Fruit fly (Drosophila melanogaster) whole organism, embryonic: ENCODE measurements around the gene RpS29.

Experiments
- BtbVII ChIP-seq: fragments of 200-800 bp; sonication (Bioruptor generic); optimal IDR thresholded peaks from 3 replicates; lab custom pipeline; 2017; ENCODE audit warnings: missing biosample characterization, mild to moderate bottlenecking, missing genetic modification characterization
- CG1024 ChIP-seq: fragments of 200-800 bp; sonication (Bioruptor generic); IDR thresholded peaks from 2 replicates; pipeline ENCODE4 v1.3.6; 2022; ENCODE audit warnings: missing biosample characterization, missing genetic modification characterization
- CG10321 ChIP-seq: fragments of 200-800 bp; sonication (Bioruptor generic); IDR thresholded peaks from 2 replicates; pipeline ENCODE4 v1.3.6; 2022; ENCODE audit warnings: missing biosample characterization, missing genetic modification characterization
- CG10979 ChIP-seq: fragments of 200-800 bp; sonication (Bioruptor generic); optimal IDR thresholded peaks from 2 replicates; lab custom pipeline; 2018; ENCODE audit warnings: missing biosample characterization, mild to moderate bottlenecking, missing genetic modification characterization, moderate library complexity
- CG11085 ChIP-seq: fragments of 200-800 bp; sonication (Bioruptor generic); IDR thresholded peaks from 2 replicates; pipeline ENCODE4 v1.3.6; 2022; ENCODE audit warnings: missing biosample characterization, missing genetic modification characterization
- CG11398 ChIP-seq: fragments of 200-800 bp; sonication (Bioruptor generic); optimal IDR thresholded peaks from 2 replicates; lab custom pipeline; 2016; ENCODE audit warnings: missing biosample characterization, missing genetic modification characterization
- CG11696 ChIP-seq: fragments of 200-800 bp; sonication (Bioruptor generic); IDR thresholded peaks from 2 replicates; pipeline ENCODE4 v1.3.6; 2022; ENCODE audit warnings: missing biosample characterization, missing genetic modification characterization
- CG1233 ChIP-seq: fragments of 200-800 bp; sonication (Bioruptor generic); optimal IDR thresholded peaks from 4 replicates; lab custom pipeline; 2018; ENCODE audit warnings: missing biosample characterization, mild to moderate bottlenecking, missing genetic modification characterization
- CG18599 ChIP-seq: fragments of 200-800 bp; sonication (Bioruptor generic); optimal IDR thresholded peaks from 3 replicates; lab custom pipeline; 2017; ENCODE audit warnings: missing biosample characterization, missing genetic modification characterization, mild to moderate bottlenecking, moderate library complexity, missing genetic modification reagents
- CG30020 ChIP-seq: fragments of 200-800 bp; optimal IDR thresholded peaks from 2 replicates; lab custom pipeline; 2019; ENCODE audit warnings: missing biosample characterization, mild to moderate bottlenecking, missing genetic modification characterization, moderate library complexity
- CG30403 ChIP-seq: fragments of 200-800 bp; sonication (Bioruptor generic); optimal IDR thresholded peaks from 3 replicates; lab custom pipeline; 2016; ENCODE audit warnings: missing biosample characterization, missing genetic modification characterization
- CG3065 ChIP-seq: fragments of 200-800 bp; sonication (Bioruptor generic); optimal IDR thresholded peaks from 2 replicates; lab custom pipeline; 2016; ENCODE audit warnings: missing biosample characterization, missing genetic modification characterization
- CG34224 ChIP-seq: fragments of 200-800 bp; sonication (Bioruptor generic); IDR thresholded peaks from 3 replicates; pipeline ENCODE4 v1.3.6; 2022; ENCODE audit warnings: missing biosample characterization, missing genetic modification characterization; ENCODE audit not compliant: partially characterized antibody
- CG3847 ChIP-seq: fragments of 200-800 bp; sonication (Bioruptor generic); IDR thresholded peaks from 2 replicates; pipeline ENCODE4 v1.3.6; 2022; ENCODE audit warnings: missing biosample characterization, missing genetic modification characterization
- CG6683 ChIP-seq: fragments of 200-800 bp; sonication (Bioruptor generic); optimal IDR thresholded peaks from 2 replicates; lab custom pipeline; 2017; ENCODE audit warnings: missing biosample characterization, mild to moderate bottlenecking, missing genetic modification characterization, missing genetic modification reagents
- CG6791 ChIP-seq: fragments of 200-800 bp; sonication (Bioruptor generic); IDR thresholded peaks from 3 replicates; pipeline ENCODE4 v1.3.6; 2022; ENCODE audit warnings: missing biosample characterization, missing genetic modification characterization; ENCODE audit not compliant: partially characterized antibody
- CG6854 ChIP-seq: fragments of 200-800 bp; sonication (Bioruptor generic); optimal IDR thresholded peaks from 3 replicates; lab custom pipeline; 2017; ENCODE audit warnings: missing biosample characterization, mild to moderate bottlenecking, missing genetic modification characterization
- CG7271 ChIP-seq: fragments of 200-800 bp; sonication (Bioruptor generic); optimal IDR thresholded peaks from 2 replicates; lab custom pipeline; 2018; ENCODE audit warnings: missing biosample characterization, mild to moderate bottlenecking, missing genetic modification characterization, moderate library complexity
- CG7839 ChIP-seq: fragments of 200-800 bp; sonication (Bioruptor generic); optimal IDR thresholded peaks from 3 replicates; lab custom pipeline; 2018; ENCODE audit warnings: missing biosample characterization, mild to moderate bottlenecking, missing genetic modification characterization, moderate library complexity
- CG7987 ChIP-seq: fragments of 200-800 bp; sonication (Bioruptor generic); optimal IDR thresholded peaks from 2 replicates; lab custom pipeline; 2018; ENCODE audit warnings: missing biosample characterization, mild to moderate bottlenecking, missing genetic modification characterization, moderate library complexity
- CG8944 ChIP-seq: fragments of 200-800 bp; sonication (Bioruptor generic); optimal IDR thresholded peaks from 3 replicates; lab custom pipeline; 2016; ENCODE audit warnings: missing biosample characterization, missing genetic modification characterization
- CG9437 ChIP-seq: fragments of 200-800 bp; sonication (Bioruptor generic); optimal IDR thresholded peaks from 2 replicates; lab custom pipeline; 2018; ENCODE audit warnings: missing biosample characterization, mild to moderate bottlenecking, missing genetic modification characterization
- CkIIα-i1 ChIP-seq: fragments of 200-800 bp; sonication (Bioruptor generic); IDR thresholded peaks from 2 replicates; pipeline ENCODE4 v1.3.6; 2022; ENCODE audit warnings: missing biosample characterization, missing genetic modification characterization
- Dfd ChIP-seq, 2 experiments: fragments of >200 bp; optimal IDR thresholded peaks; 2 replicates each; lab custom pipeline; 2017; ENCODE audit warnings: missing biosample characterization in 2 of 2, missing genetic modification characterization in 2 of 2
- Dip2 ChIP-seq: fragments of 200-800 bp; sonication (Bioruptor generic); IDR thresholded peaks from 2 replicates; pipeline ENCODE4 v1.3.6; 2022; ENCODE audit warnings: missing biosample characterization, missing genetic modification characterization
- Dref ChIP-seq: fragments of 200-800 bp; sonication (Bioruptor generic); IDR thresholded peaks from 2 replicates; pipeline ENCODE4 v1.3.6; 2022; ENCODE audit warnings: missing biosample characterization, missing genetic modification characterization
- Fer2 ChIP-seq: fragments of 200-800 bp; sonication (Bioruptor generic); optimal IDR thresholded peaks from 2 replicates; lab custom pipeline; 2018; ENCODE audit warnings: missing biosample characterization, mild to moderate bottlenecking, missing genetic modification characterization, moderate library complexity
- Lpt ChIP-seq: fragments of >200 bp; optimal IDR thresholded peaks from 2 replicates; lab custom pipeline; 2018; ENCODE audit warnings: missing biosample characterization, missing genetic modification characterization
- NfI ChIP-seq: fragments of 200-800 bp; sonication (Bioruptor generic); optimal IDR thresholded peaks from 3 replicates; lab custom pipeline; 2018; ENCODE audit warnings: missing biosample characterization, mild to moderate bottlenecking, missing genetic modification characterization, moderate library complexity
- Xbp1 ChIP-seq: fragments of 200-800 bp; sonication (Bioruptor generic); optimal IDR thresholded peaks from 3 replicates; lab custom pipeline; 2016; ENCODE audit warnings: missing biosample characterization, mild to moderate bottlenecking, missing genetic modification characterization
- Xrp1 ChIP-seq: fragments of 200-800 bp; sonication (Bioruptor generic); IDR thresholded peaks from 2 replicates; pipeline ENCODE4 v1.3.6; 2022; ENCODE audit warnings: missing biosample characterization, missing genetic modification characterization
- YL-1 ChIP-seq: fragments of 200-800 bp; sonication (Bioruptor generic); optimal IDR thresholded peaks from 3 replicates; lab custom pipeline; 2017; ENCODE audit warnings: missing biosample characterization, mild to moderate bottlenecking, missing genetic modification characterization
- ab ChIP-seq: fragments of 200-800 bp; sonication (Bioruptor generic); optimal IDR thresholded peaks from 2 replicates; lab custom pipeline; 2016; ENCODE audit warnings: missing biosample characterization, missing genetic modification characterization
- ash1 ChIP-seq: fragments of 200-800 bp; sonication (Bioruptor generic); optimal IDR thresholded peaks from 2 replicates; lab custom pipeline; 2018; ENCODE audit warnings: missing biosample characterization, mild to moderate bottlenecking, missing genetic modification characterization
- chinmo ChIP-seq: fragments of 200-800 bp; sonication (Bioruptor generic); IDR thresholded peaks from 4 replicates; pipeline ENCODE4 v1.3.6; 2022; ENCODE audit warnings: missing biosample characterization, missing genetic modification characterization; ENCODE audit not compliant: partially characterized antibody
- crol ChIP-seq: fragments of 200-800 bp; sonication (Bioruptor generic); IDR thresholded peaks from 2 replicates; pipeline ENCODE4 v1.3.6; 2022; ENCODE audit warnings: missing biosample characterization, missing genetic modification characterization
- dmrt11E ChIP-seq: fragments of 200-800 bp; sonication (Bioruptor generic); optimal IDR thresholded peaks from 3 replicates; lab custom pipeline; 2018; ENCODE audit warnings: missing biosample characterization, mild to moderate bottlenecking, missing genetic modification characterization, moderate library complexity
- esg ChIP-seq: fragments of 200-800 bp; sonication (Bioruptor generic); conservative IDR thresholded peaks from 2 replicates; pipeline ENCODE4 v1.3.6; 2022; ENCODE audit warnings: missing biosample characterization, missing genetic modification characterization
- eyg ChIP-seq: fragments of 200-800 bp; sonication (Bioruptor generic); optimal IDR thresholded peaks from 3 replicates; lab custom pipeline; 2016; ENCODE audit warnings: missing biosample characterization, missing genetic modification characterization
- hb ChIP-seq: fragments of 200-800 bp; sonication (Bioruptor generic); IDR thresholded peaks from 3 replicates; pipeline ENCODE4 v1.3.6; 2022; ENCODE audit warnings: missing biosample characterization, missing genetic modification characterization; ENCODE audit not compliant: partially characterized antibody
- jigr1 ChIP-seq: fragments of 200-800 bp; sonication (Bioruptor generic); IDR thresholded peaks from 3 replicates; pipeline ENCODE4 v1.3.6; 2022; ENCODE audit warnings: missing biosample characterization, missing genetic modification characterization
- klu ChIP-seq: fragments of 200-800 bp; sonication (Bioruptor generic); IDR thresholded peaks from 2 replicates; pipeline ENCODE4 v1.3.6; 2022; ENCODE audit warnings: missing biosample characterization, missing genetic modification characterization
- pros ChIP-seq: fragments of 200-800 bp; sonication (Bioruptor generic); optimal IDR thresholded peaks from 3 replicates; lab custom pipeline; 2019; ENCODE audit warnings: missing biosample characterization, mild to moderate bottlenecking, missing genetic modification characterization, moderate library complexity
- rib ChIP-seq: fragments of 200-800 bp; sonication (Bioruptor generic); IDR thresholded peaks from 2 replicates; pipeline ENCODE4 v1.3.6; 2022; ENCODE audit warnings: missing biosample characterization, missing genetic modification characterization
- run ChIP-seq: fragments of 200-800 bp; sonication (Bioruptor generic); optimal IDR thresholded peaks from 3 replicates; lab custom pipeline; 2018; ENCODE audit warnings: missing biosample characterization, mild to moderate bottlenecking, missing genetic modification characterization
- sim ChIP-seq: fragments of 200-800 bp; sonication (Bioruptor generic); IDR thresholded peaks from 2 replicates; pipeline ENCODE4 v1.3.6; 2022; ENCODE audit warnings: missing biosample characterization, missing genetic modification characterization
- ssp ChIP-seq: fragments of 200-800 bp; sonication (Bioruptor generic); IDR thresholded peaks from 2 replicates; pipeline ENCODE4 v1.3.6; 2022; ENCODE audit warnings: missing biosample characterization, missing genetic modification characterization
- tio ChIP-seq: fragments of 200-800 bp; sonication (Bioruptor generic); optimal IDR thresholded peaks from 2 replicates; lab custom pipeline; 2017; ENCODE audit warnings: missing biosample characterization, missing genetic modification characterization, inconsistent platforms
- tll ChIP-seq, 2 experiments: fragments of 200-800 bp in 1 of 2; fragments of >200 bp in 1 of 2; sonication (Bioruptor generic) in 1 of 2; optimal IDR thresholded peaks; 2 replicates each; lab custom pipeline; 2017 to 2019; ENCODE audit warnings: missing biosample characterization in 2 of 2, missing genetic modification characterization in 2 of 2, mild to moderate bottlenecking in 1 of 2, moderate library complexity in 1 of 2
- unpg ChIP-seq: fragments of 200-800 bp; sonication (Bioruptor generic); optimal IDR thresholded peaks from 3 replicates; lab custom pipeline; 2018; ENCODE audit warnings: missing biosample characterization, mild to moderate bottlenecking, missing genetic modification characterization, moderate library complexity
- z ChIP-seq: fragments of 200-800 bp; sonication (Bioruptor generic); IDR thresholded peaks from 3 replicates; pipeline ENCODE4 v1.3.6; 2022; ENCODE audit warnings: missing biosample characterization, missing genetic modification characterization

Gene RpS29

dm6 chr3R:9754487-9754886, 23.4 kb upstream of the RpS29 start, which contains the start of gene Tti1 (continued):
- TF ChIP-seq CG7987 = no peak
- TF ChIP-seq Dref (GFP tag; lab: Robert Waterston, UW) = peak; percentile 83
- TF ChIP-seq CkIIα-i1 (GFP tag; lab: Robert Waterston, UW) = no peak
- TF ChIP-seq run (tag; lab: Kevin White, UChicago) = no peak
- no peak for TF ChIP-seq CG11696
- 0 out of 4 replicates have a peak, but pooled peaks have one; percentile 56 for TF ChIP-seq chinmo (GFP tag; lab: Robert Waterston, UW)
- no peak for TF ChIP-seq rib (GFP tag; lab: Robert Waterston, UW)
- no peak for TF ChIP-seq pros (GFP tag; lab: Kevin White, UChicago)
- no peak for TF ChIP-seq CG30020
- no peak for TF ChIP-seq CG6854 (GFP tag; lab: Kevin White, UChicago)
- no peak for TF ChIP-seq hb
- TF ChIP-seq BtbVII (GFP tag; lab: Kevin White, UChicago) = no peak
- TF ChIP-seq CG7839 (tag; lab: Kevin White, UChicago) = no peak
- no peak for TF ChIP-seq CG30403 (GFP tag; lab: Kevin White, UChicago)
- no peak for TF ChIP-seq CG10321 (GFP tag; lab: Robert Waterston, UW)
- TF ChIP-seq klu (GFP tag; lab: Robert Waterston, UW) = peak; percentile 57; the same call in 1 of the 2 replicates
- no peak for TF ChIP-seq CG11398
- TF ChIP-seq NfI (GFP tag; lab: Kevin White, UChicago) = no peak
- TF ChIP-seq CG6683 = no peak
- no peak for TF ChIP-seq CG1024 (GFP tag; lab: Robert Waterston, UW)
- TF ChIP-seq Xrp1 (GFP tag; lab: Robert Waterston, UW) = no peak
- TF ChIP-seq CG8944 = no peak
- no peak for TF ChIP-seq Lpt (GFP tag; lab: Kevin White, UChicago)
- TF ChIP-seq CG1233 (GFP tag; lab: Kevin White, UChicago) = no peak
- TF ChIP-seq ab (GFP tag; lab: Kevin White, UChicago) = no peak
- TF ChIP-seq jigr1 = no peak
- TF ChIP-seq CG10979 (tag; lab: Kevin White, UChicago) = no peak
- no peak for TF ChIP-seq ssp
- TF ChIP-seq Dfd (GFP tag; optimal IDR thresholded peaks at IDR 0.05; lab: Kevin White, UChicago) = no peak
- TF ChIP-seq ash1 = no peak
- TF ChIP-seq dmrt11E (tag; lab: Kevin White, UChicago) = no peak
- TF ChIP-seq YL-1 = no peak
- TF ChIP-seq tll (GFP tag; optimal IDR thresholded peaks at IDR 0.05; lab: Kevin White, UChicago) = no peak
- TF ChIP-seq z (GFP tag; lab: Robert Waterston, UW) = no peak
- no peak for TF ChIP-seq esg (GFP tag; lab: Robert Waterston, UW)
- no peak for TF ChIP-seq CG18599
- no peak for TF ChIP-seq Dip2 (GFP tag; lab: Robert Waterston, UW)
- peak; percentile 77 for TF ChIP-seq crol (GFP tag; lab: Robert Waterston, UW)
- TF ChIP-seq CG34224 = peak; percentile 56; the same call in 2 of the 3 replicates
- TF ChIP-seq sim (GFP tag; lab: Robert Waterston, UW) = no peak
- no peak for TF ChIP-seq unpg (GFP tag; lab: Kevin White, UChicago)
- TF ChIP-seq CG3847 (GFP tag; lab: Robert Waterston, UW) = no peak
- no peak for TF ChIP-seq tio (GFP tag; lab: Kevin White, UChicago)
- TF ChIP-seq Fer2 (tag; lab: Kevin White, UChicago) = no peak
- peak; percentile 61; the same call in 2 of the 3 replicates for TF ChIP-seq CG6791
- no peak for TF ChIP-seq eyg (GFP tag; lab: Kevin White, UChicago)
- no peak for TF ChIP-seq CG7271 (tag; lab: Kevin White, UChicago)
- TF ChIP-seq CG3065 (GFP tag; lab: Kevin White, UChicago) = no peak
- TF ChIP-seq CG9437 (GFP tag; lab: Kevin White, UChicago) = no peak
- no peak for TF ChIP-seq Xbp1 (GFP tag; lab: Kevin White, UChicago)
- peak; percentile 9; the same call in 1 of the 2 replicates for TF ChIP-seq CG11085 (GFP tag; lab: Robert Waterston, UW)
